Worm (Caenorhabditis elegans) whole organism, midembryonic: Measurements from ENCODE around the gene ugt-48.

Source experiments
- tab-1 ChIP-seq: fragments of 200-800 bp; sonication (Bioruptor generic); IDR thresholded peaks from 2 replicates; pipeline ENCODE4 v1.3.6; 2022; ENCODE audit warnings: missing genetic modification characterization, missing compliant biosample characterization
- ztf-23 ChIP-seq: fragments of 200-800 bp; sonication (Bioruptor generic); IDR thresholded peaks from 2 replicates; pipeline ENCODE4 v1.3.6; 2022; ENCODE audit warnings: missing genetic modification reagents, missing genetic modification characterization, missing compliant biosample characterization

DNA sequence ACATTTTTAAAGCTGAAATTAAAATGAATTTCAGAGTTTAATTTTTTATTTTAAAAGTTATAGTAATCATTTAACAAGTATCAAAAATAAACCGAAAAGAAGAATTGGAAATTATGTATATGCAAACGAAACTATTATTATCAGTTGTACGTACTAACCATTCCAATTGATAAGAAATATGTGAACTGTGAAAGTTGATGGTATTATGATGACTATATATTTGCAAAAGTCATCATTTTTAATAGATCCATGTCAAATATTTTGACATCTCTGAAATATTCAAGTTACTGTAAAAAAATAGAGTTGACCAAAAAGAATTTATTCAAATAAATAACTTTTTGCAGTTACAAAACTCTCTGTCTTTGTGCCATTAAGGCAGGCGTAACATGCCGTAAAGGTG lies at the start of gene ugt-48:
- TF ChIP-seq tab-1 (GFP tag; lab: Robert Waterston, UW) (no peak), ztf-23 (GFP tag; lab: Robert Waterston, UW) (no peak)
